Fruit fly (Drosophila melanogaster): ENCODE results near the gene CG7872.

Gene CG7872

DNA sequence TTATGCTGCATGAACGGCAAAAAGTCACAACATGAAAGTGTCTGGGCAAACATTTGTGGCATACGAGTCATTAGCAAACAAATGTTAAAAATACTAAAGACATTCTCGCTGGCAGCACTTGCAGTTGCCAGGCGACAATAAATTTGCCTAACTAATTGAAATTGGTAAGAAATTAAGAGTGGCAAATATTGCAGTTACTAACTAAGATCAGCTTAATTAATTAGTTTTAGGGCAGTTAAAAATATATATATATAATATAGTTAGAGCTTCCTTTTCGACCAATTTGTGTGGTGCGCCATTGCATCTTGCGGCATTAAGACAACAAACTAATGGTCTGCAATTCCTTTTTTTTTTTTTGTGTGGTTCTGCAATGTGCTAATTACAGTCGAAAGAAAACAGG, 39.9 kb downstream of the CG7872 start (continued):
- TF ChIP-seq ssp (GFP tag; IDR thresholded peaks at IDR 0.05) (no peak), Deaf1 (tag; optimal IDR thresholded peaks at IDR 0.05) (no peak), HLH54F (GFP tag; optimal IDR thresholded peaks at IDR 0.05) (no peak), Lpt (GFP tag; optimal IDR thresholded peaks at IDR 0.05) (no peak), Gug (GFP tag; IDR thresholded peaks at IDR 0.05) (no peak), schlank (tag; optimal IDR thresholded peaks at IDR 0.05) (no peak), CG17361 (GFP tag; IDR thresholded peaks at IDR 0.05) (peak; percentile 35; the same call in 1 of the 3 replicates), Nf-YB (GFP tag; optimal IDR thresholded peaks at IDR 0.05) (no peak), ci (GFP tag; IDR thresholded peaks at IDR 0.05) (peak; percentile 78), CG9609 (GFP tag; optimal IDR thresholded peaks at IDR 0.05) (no peak), CG6854 (GFP tag; optimal IDR thresholded peaks at IDR 0.05) (no peak), CG9876 (GFP tag; optimal IDR thresholded peaks at IDR 0.05) (no peak), CG33213 (GFP tag; optimal IDR thresholded peaks at IDR 0.05) (no peak), Usf (GFP tag; optimal IDR thresholded peaks at IDR 0.05) (no peak), CG10654 (GFP tag; optimal IDR thresholded peaks at IDR 0.05) (no peak), psq (GFP tag; optimal IDR thresholded peaks at IDR 0.05) (no peak), CG11695 (GFP tag; IDR thresholded peaks at IDR 0.05) (no peak), CG1602 (GFP tag; optimal IDR thresholded peaks at IDR 0.05) (peak; percentile 18), bsh (GFP tag; optimal IDR thresholded peaks at IDR 0.05) (peak in 1 of 2 experiments; percentile 78), CrebB (tag; optimal IDR thresholded peaks at IDR 0.05) (no peak), Oli (tag; optimal IDR thresholded peaks at IDR 0.05) (peak; percentile 41), Oaz (GFP tag; IDR thresholded peaks at IDR 0.05) (no peak), Dref (GFP tag; IDR thresholded peaks at IDR 0.05) (no peak), Dek (tag; optimal IDR thresholded peaks at IDR 0.05) (no peak), Neu2 (GFP tag; optimal IDR thresholded peaks at IDR 0.05; ENCODE audit: borderline replicate concordance) (no peak), nau (GFP tag; optimal IDR thresholded peaks at IDR 0.05) (no peak), eyg (GFP tag; optimal IDR thresholded peaks at IDR 0.05) (no peak), Eip74EF (GFP tag; optimal IDR thresholded peaks at IDR 0.05) (no peak), ato (GFP tag; IDR thresholded peaks at IDR 0.05; ENCODE audit: partially characterized antibody) (no peak), CG11560 (tag; IDR thresholded peaks at IDR 0.05) (no peak), salm (tag; optimal IDR thresholded peaks at IDR 0.05) (no peak), yki (optimal IDR thresholded peaks at IDR 0.05) (no peak), HLH3B (GFP tag; IDR thresholded peaks at IDR 0.05) (peak; percentile 51), CG7786 (GFP tag; optimal IDR thresholded peaks at IDR 0.05) (no peak), Spps (tag; optimal IDR thresholded peaks at IDR 0.05) (peak; percentile 45), fd102C (GFP tag; optimal IDR thresholded peaks at IDR 0.05) (no peak), CG9215 (GFP tag; IDR thresholded peaks at IDR 0.05) (no peak), CG11398 (GFP tag; optimal IDR thresholded peaks at IDR 0.05) (no peak), hbn (GFP tag; IDR thresholded peaks at IDR 0.05; ENCODE audit: partially characterized antibody) (no peak), CG5245 (GFP tag; optimal IDR thresholded peaks at IDR 0.05) (no peak), kay (GFP tag; optimal IDR thresholded peaks at IDR 0.05) (no peak), CG10979 (tag; optimal IDR thresholded peaks at IDR 0.05) (peak; percentile 60), Awh (GFP tag; IDR thresholded peaks at IDR 0.05) (peak; percentile 47; the same call in 1 of the 2 replicates), ind (GFP tag; optimal IDR thresholded peaks at IDR 0.05) (no peak), jumu (GFP tag; optimal IDR thresholded peaks at IDR 0.05) (no peak)

Data from whole organism, embryonic.